Worm (Caenorhabditis elegans): ENCODE measurements around the gene F54C9.11.

The F54C9.11 gene

ce11 chrII:8602337-8602944, 17.6 kb upstream of the F54C9.11 start, which contains the start of the genes cpf-1 and rpl-26 (continued):
- TF ChIP-seq nhr-120 (GFP tag; IDR thresholded peaks at IDR 0.05) (no peak), D2030.7 (GFP tag; IDR thresholded peaks at IDR 0.05) (no peak), lin-54 (GFP tag; optimal IDR thresholded peaks at IDR 0.05) (peak; percentile 60), cebp-2 (GFP tag; IDR thresholded peaks at IDR 0.05) (no peak), B0035.1 (tag; optimal IDR thresholded peaks at IDR 0.05) (no peak), lsy-27 (tag; optimal IDR thresholded peaks at IDR 0.05; ENCODE audit: borderline replicate concordance, insufficient read depth) (no peak), snpc-3.4 (tag; optimal IDR thresholded peaks at IDR 0.05) (no peak), hrde-1 (tag; optimal IDR thresholded peaks at IDR 0.05; ENCODE audit: borderline replicate concordance) (no peak), snpc-1.3 (tag; optimal IDR thresholded peaks at IDR 0.05; ENCODE audit: insufficient read depth) (peak; percentile 34), madf-10 (tag; optimal IDR thresholded peaks at IDR 0.05) (no peak), ceh-91 (GFP tag; IDR thresholded peaks at IDR 0.05) (no peak), F57C9.4 (tag; optimal IDR thresholded peaks at IDR 0.05) (no peak), lsl-1 (GFP tag; optimal IDR thresholded peaks at IDR 0.05) (peak; percentile 34), tbp1 (GFP tag; optimal IDR thresholded peaks at IDR 0.05) (peak; percentile 33)

ce11 chrII:8600165-8600564, 15.3 kb upstream of the F54C9.11 start, which contains the start of gene pigg-1:
Gene pigg-1 (minus strand): TSS chrII:8600265.
- no peak for TF ChIP-seq lin-35 (GFP tag; optimal IDR thresholded peaks at IDR 0.05)
- TF ChIP-seq aptf-2 (GFP tag; conservative IDR thresholded peaks at IDR 0.05), result no peak
- TF ChIP-seq gei-17 (GFP tag; optimal IDR thresholded peaks at IDR 0.05), result no peak
- TF ChIP-seq him-1 (tag; optimal IDR thresholded peaks at IDR 0.05), result no peak
- TF ChIP-seq rpc-1 (optimal IDR thresholded peaks at IDR 0.05), result no peak
- TF ChIP-seq rpc-1 (tag; optimal IDR thresholded peaks at IDR 0.05), result no peak
- no peak for TF ChIP-seq nfya-1 (tag; optimal IDR thresholded peaks at IDR 0.05; ENCODE audit: borderline replicate concordance, insufficient read depth)
- TF ChIP-seq nhr-90 (tag; optimal IDR thresholded peaks at IDR 0.05), result no peak
- TF ChIP-seq ceh-40 (GFP tag; IDR thresholded peaks at IDR 0.05), result no peak
- TF ChIP-seq somi-1 (GFP tag; optimal IDR thresholded peaks at IDR 0.05), result no peak

DNA sequence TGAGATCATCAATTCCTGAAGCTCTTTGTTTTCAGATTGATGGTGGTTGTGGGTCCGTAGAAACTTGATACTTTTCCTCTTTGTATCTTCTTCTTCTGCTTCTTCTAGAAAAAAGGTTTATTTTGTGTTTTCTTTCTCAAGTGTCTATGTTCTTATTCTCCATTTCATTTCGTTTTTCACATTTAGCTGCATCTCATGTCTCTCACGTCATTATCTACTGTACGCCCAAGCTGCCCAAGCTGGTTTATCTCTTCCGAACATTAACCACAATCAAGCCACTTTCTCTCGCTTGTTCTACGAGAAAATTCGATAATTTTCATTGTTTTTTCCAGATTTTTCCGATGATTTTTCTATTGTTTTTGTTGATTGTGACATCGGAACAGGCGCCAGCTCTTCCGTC, 14.3 kb upstream of the F54C9.11 start, which contains the start of gene F28C6.5:
F28C6.5 (plus strand) TSS at position 301 of the 400 bp plus-strand sequence.
- TF ChIP-seq F22D6.2 (tag; optimal IDR thresholded peaks at IDR 0.05) (no peak), Y56A3A.18 (GFP tag; IDR thresholded peaks at IDR 0.05) (no peak), ztf-18 (tag; optimal IDR thresholded peaks at IDR 0.05) (no peak), lin-26 (GFP tag; IDR thresholded peaks at IDR 0.05) (no peak), nfya-1 (tag; optimal IDR thresholded peaks at IDR 0.05; ENCODE audit: borderline replicate concordance, insufficient read depth) (no peak), ccch-3 (GFP tag; optimal IDR thresholded peaks at IDR 0.05) (no peak), chd-7 (tag; optimal IDR thresholded peaks at IDR 0.05) (no peak), nhr-80 (tag; optimal IDR thresholded peaks at IDR 0.05) (no peak), nhr-90 (tag; optimal IDR thresholded peaks at IDR 0.05) (no peak), F49E8.2 (tag; optimal IDR thresholded peaks at IDR 0.05; ENCODE audit: insufficient read depth) (no peak)

- TF ChIP-seq F37B4.10 (GFP tag; IDR thresholded peaks at IDR 0.05) (no peak), lsl-1 (GFP tag; optimal IDR thresholded peaks at IDR 0.05) (peak; percentile 71), hlh-12 (tag; optimal IDR thresholded peaks at IDR 0.05) (no peak), F33H1.4 (GFP tag; IDR thresholded peaks at IDR 0.05) (peak; percentile 69)
Measured at ce11 chrII:8593840-8594625, 9.1 kb upstream of the F54C9.11 start, which contains the start of gene aptf-3. Gene aptf-3 (plus strand): TSS chrII:8594190.

Measured in whole organism, young adult.